Fruit fly (Drosophila melanogaster): Measurements from ENCODE around the gene CG43731.

- TF ChIP-seq CTCF (optimal IDR thresholded peaks at IDR 0.05) (no peak), CG8478 (optimal IDR thresholded peaks at IDR 0.05) (no peak)
These were observed at the start of gene CG43731, which contains the start of gene CG17344 for dm6 chr2L:19101744-19102143.
